Fruit fly (Drosophila melanogaster) whole organism, embryonic: ENCODE data around the gene DPCoAC.

ENCODE experiments used
- CG11695 ChIP-seq: fragments of 200-800 bp; sonication (Bioruptor generic); IDR thresholded peaks from 3 replicates; pipeline ENCODE4 v1.3.6; 2022; ENCODE audit warnings: missing biosample characterization, missing genetic modification characterization
- CG12071 ChIP-seq: fragments of 200-800 bp; sonication (Bioruptor generic); optimal IDR thresholded peaks from 3 replicates; lab custom pipeline; 2018; ENCODE audit warnings: missing biosample characterization, mild to moderate bottlenecking, missing genetic modification characterization
- CG12219 ChIP-seq: fragments of 200-800 bp; sonication (Bioruptor generic); optimal IDR thresholded peaks from 3 replicates; lab custom pipeline; 2018; ENCODE audit warnings: missing biosample characterization, mild to moderate bottlenecking, missing genetic modification characterization
- CG13894 ChIP-seq: fragments of 200-800 bp; sonication (Bioruptor generic); optimal IDR thresholded peaks from 3 replicates; lab custom pipeline; 2018; ENCODE audit warnings: missing biosample characterization, mild to moderate bottlenecking, missing genetic modification characterization, moderate library complexity
- CG15601 ChIP-seq: fragments of 200-800 bp; sonication (Bioruptor generic); optimal IDR thresholded peaks from 3 replicates; lab custom pipeline; 2019; ENCODE audit warnings: missing biosample characterization, mild to moderate bottlenecking, missing genetic modification characterization, moderate library complexity
- CG2678 ChIP-seq: fragments of 200-800 bp; sonication (Bioruptor generic); optimal IDR thresholded peaks from 3 replicates; lab custom pipeline; 2019; ENCODE audit warnings: missing biosample characterization, mild to moderate bottlenecking, missing genetic modification characterization, moderate library complexity
- CG33213 ChIP-seq: fragments of 200-800 bp; sonication (Bioruptor generic); optimal IDR thresholded peaks from 3 replicates; lab custom pipeline; 2016; ENCODE audit warnings: missing biosample characterization, missing genetic modification characterization
- CG33557 ChIP-seq: fragments of 200-800 bp; sonication (Bioruptor generic); optimal IDR thresholded peaks from 2 replicates; lab custom pipeline; 2019; ENCODE audit warnings: missing biosample characterization, mild to moderate bottlenecking, missing genetic modification characterization, moderate library complexity
- CG34376 ChIP-seq: fragments of 200-800 bp; sonication (Bioruptor generic); optimal IDR thresholded peaks from 2 replicates; lab custom pipeline; 2018; ENCODE audit warnings: missing biosample characterization, mild to moderate bottlenecking, missing genetic modification characterization
- CG4328 ChIP-seq: fragments of 200-800 bp; sonication (Bioruptor generic); optimal IDR thresholded peaks from 3 replicates; lab custom pipeline; 2017; ENCODE audit warnings: missing biosample characterization, missing genetic modification reagents, missing genetic modification characterization
- CG4360 ChIP-seq: fragments of 200-800 bp; sonication (Bioruptor generic); IDR thresholded peaks from 2 replicates; pipeline ENCODE4 v1.3.6; 2022; ENCODE audit warnings: missing biosample characterization, missing genetic modification characterization
- CG4707 ChIP-seq: fragments of 200-800 bp; sonication (Bioruptor generic); optimal IDR thresholded peaks from 2 replicates; lab custom pipeline; 2018; ENCODE audit warnings: missing biosample characterization, mild to moderate bottlenecking, missing genetic modification characterization, moderate library complexity
- CG5180 ChIP-seq: fragments of 200-800 bp; sonication (Bioruptor generic); optimal IDR thresholded peaks from 3 replicates; lab custom pipeline; 2017; ENCODE audit warnings: missing biosample characterization, missing genetic modification characterization, mild to moderate bottlenecking, moderate library complexity, missing genetic modification reagents
- CG5245 ChIP-seq: fragments of 200-800 bp; sonication (Bioruptor generic); optimal IDR thresholded peaks from 3 replicates; lab custom pipeline; 2016; ENCODE audit warnings: missing biosample characterization, missing genetic modification characterization
- CG6654 ChIP-seq: fragments of 200-800 bp; sonication (Bioruptor generic); optimal IDR thresholded peaks from 2 replicates; lab custom pipeline; 2017; ENCODE audit warnings: missing biosample characterization, mild to moderate bottlenecking, missing genetic modification characterization
- CG7745 ChIP-seq: fragments of 200-800 bp; sonication (Bioruptor generic); optimal IDR thresholded peaks from 2 replicates; lab custom pipeline; 2018; ENCODE audit warnings: missing biosample characterization, mild to moderate bottlenecking, missing genetic modification characterization, moderate library complexity
- CG7963 ChIP-seq: fragments of 200-800 bp; sonication (Bioruptor generic); IDR thresholded peaks from 3 replicates; pipeline ENCODE4 v1.3.6; 2022; ENCODE audit warnings: missing biosample characterization, missing genetic modification characterization; ENCODE audit not compliant: partially characterized antibody
- CG8359 ChIP-seq: fragments of 200-800 bp; sonication (Bioruptor generic); optimal IDR thresholded peaks from 2 replicates; lab custom pipeline; 2017; ENCODE audit warnings: missing biosample characterization, mild to moderate bottlenecking, missing genetic modification characterization, borderline replicate concordance
- CG9727 ChIP-seq: fragments of 200-800 bp; sonication (Bioruptor generic); optimal IDR thresholded peaks from 3 replicates; lab custom pipeline; 2017; ENCODE audit warnings: missing biosample characterization, mild to moderate bottlenecking, missing genetic modification characterization
- Fer2 ChIP-seq: fragments of 200-800 bp; sonication (Bioruptor generic); optimal IDR thresholded peaks from 2 replicates; lab custom pipeline; 2018; ENCODE audit warnings: missing biosample characterization, mild to moderate bottlenecking, missing genetic modification characterization, moderate library complexity
- Fer3 ChIP-seq: fragments of 200-800 bp; sonication (Bioruptor generic); optimal IDR thresholded peaks from 2 replicates; lab custom pipeline; 2018; ENCODE audit warnings: missing biosample characterization, mild to moderate bottlenecking, missing genetic modification characterization, moderate library complexity
- H15 ChIP-seq: fragments of 200-800 bp; sonication (Bioruptor generic); IDR thresholded peaks from 3 replicates; pipeline ENCODE4 v1.3.6; 2022; ENCODE audit warnings: missing biosample characterization, missing genetic modification characterization
- HLH4C ChIP-seq: fragments of 200-800 bp; sonication (Bioruptor generic); IDR thresholded peaks from 3 replicates; pipeline ENCODE4 v1.3.6; 2022; ENCODE audit warnings: missing biosample characterization, missing genetic modification characterization; ENCODE audit not compliant: partially characterized antibody
- HmgZ ChIP-seq: fragments of 200-800 bp; sonication (Bioruptor generic); optimal IDR thresholded peaks from 2 replicates; lab custom pipeline; 2018; ENCODE audit warnings: missing biosample characterization, mild to moderate bottlenecking, missing genetic modification characterization
- NfI ChIP-seq: fragments of 200-800 bp; sonication (Bioruptor generic); optimal IDR thresholded peaks from 3 replicates; lab custom pipeline; 2018; ENCODE audit warnings: missing biosample characterization, mild to moderate bottlenecking, missing genetic modification characterization, moderate library complexity
- Stat92E ChIP-seq, 3 experiments: fragments of >200 bp in 2 of 3; fragments of 200-800 bp in 1 of 3; sonication (Bioruptor generic) in 1 of 3; optimal IDR thresholded peaks; 2 replicates each; lab custom pipeline; 2017 to 2019; ENCODE audit warnings: missing biosample characterization in 3 of 3, missing genetic modification characterization in 3 of 3, mild to moderate bottlenecking in 1 of 3, moderate library complexity in 1 of 3
- Usf ChIP-seq: fragments of 200-800 bp; sonication (Bioruptor generic); optimal IDR thresholded peaks from 2 replicates; lab custom pipeline; 2017; ENCODE audit warnings: missing genotype, missing biosample characterization, missing genetic modification characterization
- YL-1 ChIP-seq: fragments of 200-800 bp; sonication (Bioruptor generic); optimal IDR thresholded peaks from 3 replicates; lab custom pipeline; 2017; ENCODE audit warnings: missing biosample characterization, mild to moderate bottlenecking, missing genetic modification characterization
- abd-A ChIP-seq: fragments of 200-800 bp; sonication (Bioruptor generic); optimal IDR thresholded peaks from 3 replicates; lab custom pipeline; 2019; ENCODE audit warnings: missing biosample characterization, mild to moderate bottlenecking, missing genetic modification characterization, moderate library complexity
- bbx ChIP-seq: fragments of 200-800 bp; sonication (Bioruptor generic); IDR thresholded peaks from 2 replicates; pipeline ENCODE4 v1.3.6; 2022; ENCODE audit warnings: missing biosample characterization, missing genetic modification characterization; ENCODE audit not compliant: partially characterized antibody
- bsh ChIP-seq, 2 experiments: fragments of 200-800 bp; sonication (Bioruptor generic); optimal IDR thresholded peaks; 2 replicates each; lab custom pipeline; 2017 to 2018; ENCODE audit warnings: mild to moderate bottlenecking in 2 of 2, missing biosample characterization in 2 of 2, missing genetic modification characterization in 2 of 2, moderate library complexity in 1 of 2
- chinmo ChIP-seq: fragments of 200-800 bp; sonication (Bioruptor generic); IDR thresholded peaks from 4 replicates; pipeline ENCODE4 v1.3.6; 2022; ENCODE audit warnings: missing biosample characterization, missing genetic modification characterization; ENCODE audit not compliant: partially characterized antibody
- ci ChIP-seq: fragments of 200-800 bp; sonication (Bioruptor generic); IDR thresholded peaks from 3 replicates; pipeline ENCODE4 v1.3.6; 2022; ENCODE audit warnings: missing biosample characterization, missing genetic modification characterization
- danr ChIP-seq: fragments of 200-800 bp; sonication (Bioruptor generic); IDR thresholded peaks from 2 replicates; pipeline ENCODE4 v1.3.6; 2022; ENCODE audit warnings: missing biosample characterization, missing genetic modification characterization
- fu2 ChIP-seq: fragments of 200-800 bp; sonication (Bioruptor generic); optimal IDR thresholded peaks from 2 replicates; lab custom pipeline; 2016; ENCODE audit warnings: missing biosample characterization, missing genetic modification characterization
- gce ChIP-seq: fragments of 200-800 bp; sonication (Bioruptor generic); IDR thresholded peaks from 3 replicates; pipeline ENCODE4 v1.3.6; 2022; ENCODE audit warnings: missing biosample characterization, missing genetic modification characterization
- gcm ChIP-seq: fragments of 200-800 bp; sonication (Bioruptor generic); optimal IDR thresholded peaks from 2 replicates; lab custom pipeline; 2019; ENCODE audit warnings: missing biosample characterization, mild to moderate bottlenecking, missing genetic modification characterization, moderate library complexity
- insv ChIP-seq, 2 experiments: fragments of 200-800 bp; sonication (Bioruptor generic); optimal IDR thresholded peaks; 3 replicates each; lab custom pipeline; 2016 to 2018; ENCODE audit warnings: missing biosample characterization in 2 of 2, missing genetic modification characterization in 2 of 2
- lbe ChIP-seq: fragments of 200-800 bp; sonication (Bioruptor generic); optimal IDR thresholded peaks from 2 replicates; lab custom pipeline; 2016; ENCODE audit warnings: missing biosample characterization, mild to moderate bottlenecking, missing genetic modification characterization
- odd ChIP-seq: fragments of 200-800 bp; sonication (Bioruptor generic); optimal IDR thresholded peaks from 2 replicates; lab custom pipeline; 2017; ENCODE audit warnings: missing biosample characterization, mild to moderate bottlenecking, missing genetic modification characterization
- pum ChIP-seq: fragments of 200-800 bp; sonication (Bioruptor generic); optimal IDR thresholded peaks from 2 replicates; lab custom pipeline; 2016; ENCODE audit warnings: missing biosample characterization, missing genetic modification characterization
- salm ChIP-seq: fragments of 200-800 bp; sonication (Bioruptor generic); optimal IDR thresholded peaks from 2 replicates; lab custom pipeline; 2018; ENCODE audit warnings: missing biosample characterization, mild to moderate bottlenecking, missing genetic modification characterization
- sim ChIP-seq: fragments of 200-800 bp; sonication (Bioruptor generic); IDR thresholded peaks from 2 replicates; pipeline ENCODE4 v1.3.6; 2022; ENCODE audit warnings: missing biosample characterization, missing genetic modification characterization
- stc ChIP-seq: fragments of 200-800 bp; sonication (Bioruptor generic); IDR thresholded peaks from 2 replicates; pipeline ENCODE4 v1.3.6; 2022; ENCODE audit warnings: missing biosample characterization, missing genetic modification characterization
- vnd ChIP-seq: fragments of 200-800 bp; sonication (Bioruptor generic); IDR thresholded peaks from 3 replicates; pipeline ENCODE4 v1.3.6; 2022; ENCODE audit warnings: missing biosample characterization, missing genetic modification characterization; ENCODE audit not compliant: partially characterized antibody
- vvl ChIP-seq: fragments of 200-800 bp; sonication (Bioruptor generic); IDR thresholded peaks from 2 replicates; pipeline ENCODE4 v1.3.6; 2022; ENCODE audit warnings: missing biosample characterization, missing genetic modification characterization
- wek ChIP-seq: fragments of 200-800 bp; sonication (Bioruptor generic); optimal IDR thresholded peaks from 3 replicates; lab custom pipeline; 2018; ENCODE audit warnings: missing biosample characterization, mild to moderate bottlenecking, missing genetic modification characterization, moderate library complexity

Gene DPCoAC

DNA sequence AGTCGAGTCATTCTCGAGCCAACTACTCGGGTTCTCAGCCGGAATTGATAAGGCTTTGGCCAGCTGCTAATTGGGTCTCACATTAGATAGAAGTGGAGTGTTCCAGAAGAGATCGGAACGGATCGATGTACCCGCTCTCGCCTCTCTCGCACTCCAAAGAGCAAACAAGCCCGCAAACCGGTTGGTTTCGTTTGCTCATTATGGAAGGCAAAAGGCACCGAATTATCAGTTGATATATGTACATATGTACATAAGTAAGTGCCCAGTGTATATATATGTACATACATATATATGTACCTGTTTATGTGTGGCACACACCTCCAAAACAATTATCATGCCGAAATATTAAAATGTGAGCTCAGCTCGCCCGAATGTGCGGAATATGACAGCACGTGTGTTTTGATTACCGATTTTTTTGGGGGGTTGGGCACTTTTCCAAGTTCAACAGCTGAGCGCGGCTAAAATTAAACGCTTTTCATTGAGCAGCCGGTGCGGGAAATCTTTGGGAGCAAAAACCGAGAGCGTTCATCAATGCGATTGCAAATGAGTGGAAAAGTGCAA lies 1.7 kb downstream of the DPCoAC start (continued):
- TF ChIP-seq CG9727 (GFP tag; lab: Kevin White, UChicago) (no peak), salm (tag; lab: Kevin White, UChicago) (peak; percentile 43), pum (no peak), CG11695 (peak; percentile 6; the same call in 1 of the 3 replicates), sim (GFP tag; lab: Robert Waterston, UW) (0 out of 2 replicates have a peak, but pooled peaks have one; percentile 24), H15 (GFP tag; lab: Robert Waterston, UW) (0 out of 3 replicates have a peak, but pooled peaks have one; percentile 4), CG33557 (GFP tag; lab: Kevin White, UChicago) (peak; percentile 75), fu2 (GFP tag; lab: Kevin White, UChicago) (no peak), CG15601 (tag; lab: Kevin White, UChicago) (peak; percentile 65), CG7963 (GFP tag; lab: Robert Waterston, UW) (no peak), bbx (GFP tag; lab: Robert Waterston, UW) (0 out of 2 replicates have a peak, but pooled peaks have one; percentile 14), chinmo (GFP tag; lab: Robert Waterston, UW) (peak; percentile 87; the same call in 3 of the 4 replicates), gce (GFP tag; lab: Robert Waterston, UW) (peak; percentile 80; the same call in 2 of the 3 replicates), insv (GFP tag; optimal IDR thresholded peaks at IDR 0.05; lab: Kevin White, UChicago) (peak in 1 of 2 experiments; percentile 35), CG12071 (peak; percentile 74), CG4360 (GFP tag; lab: Robert Waterston, UW) (peak; percentile 7; the same call in 1 of the 2 replicates), wek (GFP tag; lab: Kevin White, UChicago) (peak; percentile 91), CG5180 (GFP tag; lab: Kevin White, UChicago) (peak; percentile 89), bsh (GFP tag; optimal IDR thresholded peaks at IDR 0.05; lab: Kevin White, UChicago) (peak in 1 of 2 experiments; percentile 32), vnd (GFP tag; lab: Robert Waterston, UW) (no peak), NfI (GFP tag; lab: Kevin White, UChicago) (no peak), vvl (GFP tag; lab: Robert Waterston, UW) (peak; percentile 22; the same call in 1 of the 2 replicates), CG34376 (GFP tag; lab: Kevin White, UChicago) (peak; percentile 77), ci (GFP tag; lab: Robert Waterston, UW) (peak; percentile 66; the same call in 2 of the 3 replicates), danr (peak; percentile 33; the same call in 1 of the 2 replicates), stc (GFP tag; lab: Robert Waterston, UW) (0 out of 2 replicates have a peak, but pooled peaks have one; percentile 8), lbe (GFP tag; lab: Kevin White, UChicago) (peak; percentile 55), CG12219 (GFP tag; lab: Kevin White, UChicago) (peak; percentile 22), abd-A (tag; lab: Kevin White, UChicago) (peak; percentile 37), Fer2 (tag; lab: Kevin White, UChicago) (peak; percentile 36), YL-1 (GFP tag; lab: Kevin White, UChicago) (peak; percentile 30), CG4707 (GFP tag; lab: Kevin White, UChicago) (peak; percentile 46), odd (GFP tag; lab: Kevin White, UChicago) (peak; percentile 53), CG4328 (GFP tag; lab: Kevin White, UChicago) (peak; percentile 90), CG8359 (peak; percentile 43), CG5245 (no peak), CG13894 (peak; percentile 73), gcm (GFP tag; lab: Kevin White, UChicago) (peak; percentile 43), CG33213 (GFP tag; lab: Kevin White, UChicago) (peak; percentile 17), Usf (GFP tag; lab: Kevin White, UChicago) (no peak), HmgZ (peak; percentile 48), CG7745 (tag; lab: Kevin White, UChicago) (no peak), CG2678 (tag; lab: Kevin White, UChicago) (peak; percentile 10), Fer3 (no peak), HLH4C (GFP tag; lab: Robert Waterston, UW) (no peak), CG6654 (GFP tag; lab: Kevin White, UChicago) (no peak), Stat92E (GFP tag; optimal IDR thresholded peaks at IDR 0.05; lab: Kevin White, UChicago) (peak in 1 of 3 experiments; percentile 37)
